Worm (Caenorhabditis elegans) whole organism, young adult: ENCODE data around the gene Y51B9A.8.

ENCODE experiments used
- B0336.3 ChIP-seq: fragments of 200-800 bp; sonication (Bioruptor generic); IDR thresholded peaks from 2 replicates; pipeline ENCODE4 v1.3.6; 2022; ENCODE audit warnings: missing genetic modification characterization, missing compliant biosample characterization
- F33H1.4 ChIP-seq: fragments of 200-800 bp; sonication (Bioruptor generic); IDR thresholded peaks from 2 replicates; pipeline ENCODE4 v1.3.6; 2022; ENCODE audit warnings: missing genetic modification reagents, missing genetic modification characterization, missing compliant biosample characterization
- F49E8.2 ChIP-seq: sonication (generic microtip); optimal IDR thresholded peaks from 3 replicates; lab custom pipeline; 2017; ENCODE audit warnings: missing genetic modification characterization, mild to moderate bottlenecking, missing compliant biosample characterization, antibody characterized with exemption, moderate library complexity; ENCODE audit not compliant: insufficient read depth
- F52B5.7 ChIP-seq: sonication (generic microtip); optimal IDR thresholded peaks from 2 replicates; lab custom pipeline; 2016; ENCODE audit warnings: mild to moderate bottlenecking, missing genetic modification characterization, missing compliant biosample characterization
- K12H6.12 ChIP-seq: fragments of 200-800 bp; sonication (Bioruptor generic); optimal IDR thresholded peaks from 2 replicates; lab custom pipeline; 2018; ENCODE audit warnings: mild to moderate bottlenecking, missing genetic modification characterization, missing compliant biosample characterization
- Y53G8AR.9 ChIP-seq: fragments of 200-800 bp; sonication (Bioruptor generic); conservative IDR thresholded peaks from 2 replicates; pipeline ENCODE4 v1.3.6; 2022; ENCODE audit warnings: missing genetic modification reagents, missing genetic modification characterization, missing compliant biosample characterization
- Y56A3A.18 ChIP-seq: fragments of 200-800 bp; sonication (Bioruptor generic); IDR thresholded peaks from 2 replicates; pipeline ENCODE4 v1.3.6; 2022; ENCODE audit warnings: missing genetic modification reagents, missing genetic modification characterization, missing compliant biosample characterization
- attf-3 ChIP-seq: fragments of 200-800 bp; sonication (Bioruptor generic); conservative IDR thresholded peaks from 2 replicates; pipeline ENCODE4 v1.3.6; 2022; ENCODE audit warnings: missing genetic modification reagents, missing genetic modification characterization, missing compliant biosample characterization
- cebp-1 ChIP-seq, 2 experiments: fragments of 200-800 bp in 1 of 2; sonication (Bioruptor generic) in 1 of 2; sonication (generic microtip) in 1 of 2; IDR thresholded peaks in 1 of 2; optimal IDR thresholded peaks in 1 of 2; 2 replicates each; pipeline versions ENCODE4 v1.3.6 to Lab custom; 2017 to 2022; ENCODE audit warnings: missing compliant biosample characterization in 2 of 2, missing genetic modification characterization in 2 of 2, mild to moderate bottlenecking in 1 of 2, missing genetic modification reagents in 1 of 2, moderate library complexity in 1 of 2
- dox-1 ChIP-seq: fragments of 200-800 bp; sonication (Bioruptor generic); IDR thresholded peaks from 2 replicates; pipeline ENCODE4 v1.3.6; 2022; ENCODE audit warnings: missing genetic modification reagents, missing genetic modification characterization, missing compliant biosample characterization
- dpl-1 ChIP-seq: fragments of 150-350 bp; optimal IDR thresholded peaks from 2 replicates; lab custom pipeline; 2014; ENCODE audit warnings: missing biosample characterization, missing genetic modification reagents, missing genetic modification characterization
- ekl-4 ChIP-seq: fragments of 200-800 bp; sonication (Bioruptor generic); IDR thresholded peaks from 2 replicates; pipeline ENCODE4 v1.3.6; 2022; ENCODE audit warnings: missing genetic modification reagents, missing genetic modification characterization, missing compliant biosample characterization
- him-1 ChIP-seq: sonication (generic microtip); optimal IDR thresholded peaks from 2 replicates; lab custom pipeline; 2016; ENCODE audit warnings: missing genotype, missing genetic modification reagents, missing genetic modification characterization, missing compliant biosample characterization
- hlh-26 ChIP-seq: fragments of 200-800 bp; sonication (Bioruptor generic); conservative IDR thresholded peaks from 2 replicates; pipeline ENCODE4 v1.3.6; 2022; ENCODE audit warnings: missing genetic modification reagents, missing genetic modification characterization, missing compliant biosample characterization
- hmg-20 ChIP-seq: fragments of 200-800 bp; sonication (Bioruptor generic); IDR thresholded peaks from 2 replicates; pipeline ENCODE4 v1.3.6; 2022; ENCODE audit warnings: missing genetic modification reagents, missing genetic modification characterization, missing compliant biosample characterization
- lir-1 ChIP-seq: fragments of 200-800 bp; sonication (Bioruptor generic); conservative IDR thresholded peaks from 2 replicates; pipeline ENCODE4 v1.3.6; 2022; ENCODE audit warnings: missing genetic modification reagents, missing genetic modification characterization, missing compliant biosample characterization
- madf-8 ChIP-seq: fragments of 200-800 bp; sonication (Bioruptor generic); conservative IDR thresholded peaks from 2 replicates; pipeline ENCODE4 v1.3.6; 2022; ENCODE audit warnings: missing genetic modification reagents, missing genetic modification characterization, missing compliant biosample characterization
- mxl-1 ChIP-seq: sonication (generic microtip); optimal IDR thresholded peaks from 2 replicates; lab custom pipeline; 2016; ENCODE audit warnings: missing genetic modification characterization, missing compliant biosample characterization
- nhr-179 ChIP-seq: sonication (generic microtip); optimal IDR thresholded peaks from 2 replicates; lab custom pipeline; 2016; ENCODE audit warnings: mild to moderate bottlenecking, missing genetic modification characterization, missing compliant biosample characterization
- nhr-27 ChIP-seq: fragments of 200-800 bp; sonication (Bioruptor generic); optimal IDR thresholded peaks from 2 replicates; lab custom pipeline; 2018; ENCODE audit warnings: mild to moderate bottlenecking, missing genetic modification characterization, moderate library complexity, missing compliant biosample characterization
- pbrm-1 ChIP-seq: fragments of 200-800 bp; sonication (Bioruptor generic); IDR thresholded peaks from 2 replicates; pipeline ENCODE4 v1.3.6; 2022; ENCODE audit warnings: missing genetic modification reagents, missing genetic modification characterization, missing compliant biosample characterization
- snpc-3.4 ChIP-seq: sonication (generic microtip); optimal IDR thresholded peaks from 2 replicates; lab custom pipeline; 2017; ENCODE audit warnings: missing genetic modification characterization, mild to moderate bottlenecking, missing compliant biosample characterization, antibody characterized with exemption, moderate library complexity, missing genotype, missing genetic modification reagents
- somi-1 ChIP-seq: fragments of 200-800 bp; sonication (Bioruptor generic); optimal IDR thresholded peaks from 2 replicates; lab custom pipeline; 2018; ENCODE audit warnings: mild to moderate bottlenecking, missing genetic modification characterization, missing compliant biosample characterization
- tbx-9 ChIP-seq: sonication (generic microtip); optimal IDR thresholded peaks from 2 replicates; lab custom pipeline; 2016; ENCODE audit warnings: borderline replicate concordance, missing genetic modification characterization, inconsistent platforms, missing compliant biosample characterization
- tlf-1 ChIP-seq: fragments of 200-800 bp; sonication (Bioruptor generic); optimal IDR thresholded peaks from 2 replicates; lab custom pipeline; 2018; ENCODE audit warnings: mild to moderate bottlenecking, missing genetic modification characterization, missing compliant biosample characterization
- xnd-1 ChIP-seq: sonication (generic microtip); optimal IDR thresholded peaks from 2 replicates; lab custom pipeline; 2016; ENCODE audit warnings: missing genotype, missing genetic modification reagents, missing genetic modification characterization, missing compliant biosample characterization
- ztf-25 ChIP-seq: fragments of 200-800 bp; sonication (Bioruptor generic); IDR thresholded peaks from 2 replicates; pipeline ENCODE4 v1.3.6; 2022; ENCODE audit warnings: missing genetic modification reagents, missing genetic modification characterization, missing compliant biosample characterization
- ztf-26 ChIP-seq: sonication (generic microtip); optimal IDR thresholded peaks from 2 replicates; lab custom pipeline; 2017; ENCODE audit warnings: missing genetic modification characterization, missing compliant biosample characterization

The Y51B9A.8 gene

DNA sequence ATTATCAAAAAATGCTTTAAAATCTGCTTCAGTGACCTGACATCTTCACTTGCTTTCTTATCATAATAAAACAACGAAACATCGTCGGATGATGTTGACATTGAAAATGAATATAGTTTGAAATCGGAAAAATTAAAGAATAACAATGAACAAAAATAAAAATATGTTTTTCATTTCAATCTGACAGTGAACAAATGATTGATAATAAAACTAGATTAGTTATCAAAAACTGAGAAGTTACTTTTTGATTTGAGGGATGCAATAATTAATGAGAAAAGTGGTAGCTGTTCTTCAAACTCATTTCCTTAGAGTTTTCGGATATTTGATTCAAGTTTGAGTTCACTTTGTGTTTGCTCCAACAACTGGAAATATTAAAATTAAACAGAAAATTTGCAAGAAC lies 44.9 kb downstream of the Y51B9A.8 start, which contains the start of gene chil-15:
TSS of gene chil-15 (minus strand) at position 101 of the 400 bp plus-strand sequence.
- TF ChIP-seq ekl-4 (GFP tag; lab: Robert Waterston, UW) (no peak), snpc-3.4 (tag; lab: Kevin White, UChicago) (no peak), mxl-1 (tag; lab: Kevin White, UChicago) (no peak), Y56A3A.18 (GFP tag; lab: Robert Waterston, UW) (no peak), him-1 (no peak), lir-1 (no peak)

DNA sequence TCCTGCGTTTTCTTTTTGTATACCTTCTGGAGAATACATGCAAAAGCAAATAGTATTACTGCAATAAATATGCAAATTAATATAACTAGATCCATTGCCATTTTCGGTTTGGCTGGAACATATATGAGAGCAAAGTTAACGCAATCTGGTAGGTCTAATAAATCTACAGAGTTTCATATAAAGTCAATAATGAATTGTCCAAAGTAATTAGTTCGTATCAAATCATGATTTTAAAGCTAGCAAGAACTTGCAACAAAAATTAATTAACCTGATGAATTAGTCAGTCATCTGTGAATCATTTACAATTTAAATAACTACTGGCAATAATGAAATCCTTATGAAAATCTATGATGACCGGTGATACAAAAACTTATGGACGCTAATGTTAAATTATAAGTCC lies 46.7 kb downstream of the Y51B9A.8 start, which contains the start of gene R09D1.13:
TSS of gene R09D1.13 (minus strand) at position 101 of the 400 bp plus-strand sequence.
- no peak for TF ChIP-seq F52B5.7 (tag; lab: Kevin White, UChicago)
- no peak for TF ChIP-seq nhr-179 (tag; lab: Kevin White, UChicago)
- no peak for TF ChIP-seq somi-1 (GFP tag; lab: Kevin White, UChicago)
- TF ChIP-seq F33H1.4 (GFP tag; lab: Robert Waterston, UW), result no peak
- TF ChIP-seq ekl-4 (GFP tag; lab: Robert Waterston, UW), result no peak
- TF ChIP-seq F49E8.2 (tag; lab: Kevin White, UChicago), result no peak
- TF ChIP-seq dpl-1, result no peak
- no peak for TF ChIP-seq nhr-27 (tag; lab: Kevin White, UChicago)
- TF ChIP-seq attf-3 (GFP tag; lab: Robert Waterston, UW), result no peak
- no peak for TF ChIP-seq tbx-9 (tag; lab: Kevin White, UChicago)
- TF ChIP-seq madf-8 (GFP tag; lab: Robert Waterston, UW), result no peak
- no peak for TF ChIP-seq K12H6.12
- TF ChIP-seq hmg-20 (GFP tag; lab: Robert Waterston, UW), result no peak
- no peak for TF ChIP-seq dox-1 (GFP tag; lab: Robert Waterston, UW)
- TF ChIP-seq mxl-1 (tag; lab: Kevin White, UChicago), result no peak
- no peak for TF ChIP-seq B0336.3
- TF ChIP-seq Y53G8AR.9 (GFP tag; lab: Robert Waterston, UW), result no peak
- TF ChIP-seq, all 124 proteins: peak for 0

DNA sequence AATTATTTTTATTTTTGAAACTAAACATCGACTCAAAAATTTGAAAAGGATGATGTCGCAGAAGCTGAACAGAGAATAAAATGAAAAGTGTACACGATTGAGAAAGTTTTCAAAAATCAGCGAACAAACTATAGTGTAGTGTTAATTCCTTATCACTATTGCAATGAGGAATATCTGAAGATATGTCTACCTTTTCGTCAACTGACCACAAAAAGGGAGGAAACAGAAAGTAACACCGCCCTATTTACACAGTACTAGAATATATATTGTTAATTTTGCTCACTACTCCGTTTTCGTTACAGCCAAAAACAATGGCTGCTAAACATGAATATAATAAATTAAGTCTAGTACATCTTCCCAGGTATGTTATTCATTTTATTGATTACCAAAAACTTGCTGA lies 49.3 kb downstream of the Y51B9A.8 start, which contains the start of gene chil-18:
TSS of gene chil-18 (plus strand) at position 301 of the 400 bp plus-strand sequence.
- no peak for TF ChIP-seq cebp-1 (GFP tag; IDR thresholded peaks at IDR 0.05; lab: Robert Waterston, UW)
- no peak for TF ChIP-seq cebp-1 (tag; optimal IDR thresholded peaks at IDR 0.05; lab: Kevin White, UChicago)
- TF ChIP-seq ztf-25 (GFP tag; lab: Robert Waterston, UW), result no peak
- TF ChIP-seq ztf-26, result no peak
- TF ChIP-seq xnd-1 (tag; lab: Kevin White, UChicago), result no peak
- TF ChIP-seq ekl-4 (GFP tag; lab: Robert Waterston, UW), result no peak
- TF ChIP-seq hlh-26, result no peak
- no peak for TF ChIP-seq tlf-1 (GFP tag; lab: Kevin White, UChicago)
- no peak for TF ChIP-seq pbrm-1 (GFP tag; lab: Robert Waterston, UW)
